Fruit fly (Drosophila melanogaster) S2 (cell line): ENCODE data around the gene Pbp95.

ENCODE experiments used
- CG8478 ChIP-seq: fragments of >200 bp; optimal IDR thresholded peaks from 2 replicates; lab custom pipeline; 2018
- CTCF ChIP-seq, 2 experiments: fragments of >200 bp; optimal IDR thresholded peaks; 2 replicates each; lab custom pipeline; 2018

dm6 chr3R:8030151-8030899 lies 16.7 kb downstream of the Pbp95 start, which contains the start of the genes CG10903 and CG2747:
- no peak for TF ChIP-seq CTCF (optimal IDR thresholded peaks at IDR 0.05; lab: Kevin White, UChicago)
- no peak for TF ChIP-seq CG8478 (lab: Kevin White, UChicago)
